Worm (Caenorhabditis elegans): ENCODE data around the gene csc-1.

DNA sequence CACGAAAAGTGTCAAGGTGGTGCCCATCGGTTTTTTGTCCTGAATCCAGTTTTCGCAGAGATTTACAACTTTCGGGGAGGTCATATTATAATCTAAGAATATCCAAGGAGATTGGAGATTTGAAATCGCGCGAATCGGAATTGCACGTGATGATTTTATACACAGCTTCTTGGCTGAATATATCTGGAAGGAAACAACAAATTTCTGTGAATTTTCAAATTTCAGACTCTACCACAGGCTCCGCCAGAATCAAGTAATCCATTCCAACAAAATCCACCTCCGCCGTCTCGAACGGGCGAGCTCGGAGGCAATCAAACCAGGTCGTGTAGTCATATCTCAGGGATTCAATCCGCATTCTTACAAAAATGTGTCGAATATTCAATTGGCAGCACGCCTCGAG, 1.5 kb upstream of the csc-1 start:
- no peak for TF ChIP-seq nfya-2 (GFP tag; IDR thresholded peaks at IDR 0.05)
- no peak for TF ChIP-seq ceh-100 (GFP tag; IDR thresholded peaks at IDR 0.05)
- TF ChIP-seq madf-10 (tag; optimal IDR thresholded peaks at IDR 0.05), result no peak
- no peak for TF ChIP-seq rpc-1 (optimal IDR thresholded peaks at IDR 0.05)
- no peak for TF ChIP-seq rpc-1 (tag; optimal IDR thresholded peaks at IDR 0.05)
- TF ChIP-seq tlf-1 (GFP tag; optimal IDR thresholded peaks at IDR 0.05), result no peak
- TF ChIP-seq snpc-3.4 (tag; optimal IDR thresholded peaks at IDR 0.05), result no peak
- TF ChIP-seq F37B4.10 (GFP tag; IDR thresholded peaks at IDR 0.05), result no peak
